Worm (Caenorhabditis elegans) whole organism, L2 larva: ENCODE measurements around the gene ugt-61.
A peak's percentile ranks its signal among the peaks of the same experiment; 100 is the strongest.

Source experiments
- C34F6.9 ChIP-seq: fragments of 150-350 bp; optimal IDR thresholded peaks from 2 replicates; lab custom pipeline; 2014; ENCODE audit warnings: missing biosample characterization, missing genetic modification characterization
- F13H6.1 ChIP-seq: sonication (generic microtip); optimal IDR thresholded peaks from 2 replicates; lab custom pipeline; 2016; ENCODE audit warnings: missing genetic modification characterization, missing compliant biosample characterization
- R02D3.7 ChIP-seq: fragments of 150-350 bp; optimal IDR thresholded peaks from 2 replicates; lab custom pipeline; 2014; ENCODE audit warnings: missing biosample characterization, missing genetic modification characterization
- Y55F3AM.14 ChIP-seq: fragments of 200-800 bp; sonication (Bioruptor generic); optimal IDR thresholded peaks from 2 replicates; lab custom pipeline; 2018; ENCODE audit warnings: mild to moderate bottlenecking, missing genetic modification characterization, missing compliant biosample characterization
- ZK546.5 ChIP-seq: sonication (generic microtip); optimal IDR thresholded peaks from 2 replicates; lab custom pipeline; 2017; ENCODE audit warnings: missing biosample characterization, missing genetic modification characterization
- alr-1 ChIP-seq: fragments of 150-350 bp; optimal IDR thresholded peaks from 2 replicates; lab custom pipeline; 2014; ENCODE audit warnings: missing biosample characterization, missing genetic modification characterization
- aly-2 ChIP-seq: fragments of 150-350 bp; optimal IDR thresholded peaks from 2 replicates; lab custom pipeline; 2014; ENCODE audit warnings: missing biosample characterization, missing genetic modification characterization
- ama-1 ChIP-seq: fragments of 150-350 bp; optimal IDR thresholded peaks from 2 replicates; lab custom pipeline; 2018; ENCODE audit warnings: inconsistent platforms
- blmp-1 ChIP-seq: sonication (generic microtip); optimal IDR thresholded peaks from 2 replicates; lab custom pipeline; 2017; ENCODE audit warnings: missing genetic modification characterization, mild to moderate bottlenecking, missing compliant biosample characterization, antibody characterized with exemption, moderate library complexity; ENCODE audit not compliant: insufficient read depth
- ceh-82 ChIP-seq: fragments of 150-350 bp; optimal IDR thresholded peaks from 2 replicates; lab custom pipeline; 2014; ENCODE audit warnings: missing biosample characterization, missing genetic modification characterization
- crh-2 ChIP-seq: sonication (generic microtip); optimal IDR thresholded peaks from 2 replicates; lab custom pipeline; 2017; ENCODE audit warnings: missing biosample characterization, missing genetic modification characterization
- dmd-4 ChIP-seq: sonication (generic microtip); optimal IDR thresholded peaks from 2 replicates; lab custom pipeline; 2017; ENCODE audit warnings: missing biosample characterization, missing genetic modification characterization
- egl-27 ChIP-seq: sonication (generic microtip); optimal IDR thresholded peaks from 3 replicates; lab custom pipeline; 2017; ENCODE audit warnings: missing biosample characterization, missing genetic modification reagents, missing genetic modification characterization
- elt-1 ChIP-seq: fragments of 150-350 bp; optimal IDR thresholded peaks from 2 replicates; lab custom pipeline; 2014; ENCODE audit warnings: missing biosample characterization, missing genetic modification characterization
- elt-3 ChIP-seq: sonication (generic microtip); optimal IDR thresholded peaks from 2 replicates; lab custom pipeline; 2017; ENCODE audit warnings: missing biosample characterization, missing genetic modification characterization
- fos-1 ChIP-seq: fragments of 150-350 bp; optimal IDR thresholded peaks from 2 replicates; lab custom pipeline; 2014; ENCODE audit warnings: missing biosample characterization, missing genetic modification characterization
- gmeb-1 ChIP-seq: fragments of 150-350 bp; optimal IDR thresholded peaks from 2 replicates; lab custom pipeline; 2014; ENCODE audit warnings: missing biosample characterization, missing genetic modification characterization
- lin-11 ChIP-seq: fragments of 150-350 bp; sonication (generic microtip); optimal IDR thresholded peaks from 2 replicates; lab custom pipeline; 2014; ENCODE audit warnings: missing biosample characterization, missing genetic modification characterization, inconsistent platforms, mixed read lengths
- lin-13 ChIP-seq: fragments of 150-350 bp; optimal IDR thresholded peaks from 2 replicates; lab custom pipeline; 2014; ENCODE audit warnings: missing biosample characterization, missing genetic modification reagents, missing genetic modification characterization
- lin-39 ChIP-seq: fragments of 150-350 bp; optimal IDR thresholded peaks from 2 replicates; lab custom pipeline; 2014; ENCODE audit warnings: missing biosample characterization, missing genetic modification reagents, missing genetic modification characterization
- lsy-2 ChIP-seq, 2 experiments: fragments of 150-350 bp in 1 of 2; sonication (generic microtip) in 1 of 2; optimal IDR thresholded peaks; 2 replicates each; lab custom pipeline; 2014 to 2017; ENCODE audit warnings: missing biosample characterization in 2 of 2, missing genetic modification characterization in 2 of 2
- mab-5 ChIP-seq: fragments of 150-350 bp; optimal IDR thresholded peaks from 2 replicates; lab custom pipeline; 2014; ENCODE audit warnings: missing biosample characterization, missing genetic modification characterization
- mbf-1 ChIP-seq: sonication (generic microtip); optimal IDR thresholded peaks from 2 replicates; lab custom pipeline; 2017; ENCODE audit warnings: missing biosample characterization, missing genetic modification characterization
- mdl-1 ChIP-seq, 2 experiments: fragments of 150-350 bp in 1 of 2; sonication (generic microtip) in 1 of 2; optimal IDR thresholded peaks; 2 replicates each; lab custom pipeline; 2017; ENCODE audit warnings: missing biosample characterization in 2 of 2, missing genetic modification characterization in 2 of 2
- nhr-10 ChIP-seq: sonication (generic microtip); optimal IDR thresholded peaks from 2 replicates; lab custom pipeline; 2017; ENCODE audit warnings: missing biosample characterization, missing genetic modification characterization
- nhr-11 ChIP-seq: fragments of 150-350 bp; optimal IDR thresholded peaks from 2 replicates; lab custom pipeline; 2014; ENCODE audit warnings: missing biosample characterization, missing genetic modification characterization
- nhr-12 ChIP-seq: fragments of 150-350 bp; optimal IDR thresholded peaks from 2 replicates; lab custom pipeline; 2014; ENCODE audit warnings: missing biosample characterization, missing genetic modification characterization
- nhr-129 ChIP-seq: fragments of 150-350 bp; optimal IDR thresholded peaks from 2 replicates; lab custom pipeline; 2014; ENCODE audit warnings: missing biosample characterization, missing genetic modification characterization
- nhr-21 ChIP-seq: fragments of 150-350 bp; optimal IDR thresholded peaks from 2 replicates; lab custom pipeline; 2014; ENCODE audit warnings: missing biosample characterization, missing genetic modification characterization
- nhr-23 ChIP-seq: fragments of 150-350 bp; optimal IDR thresholded peaks from 2 replicates; lab custom pipeline; 2014; ENCODE audit warnings: missing biosample characterization, missing genetic modification reagents, missing genetic modification characterization
- nhr-237 ChIP-seq: fragments of 150-350 bp; optimal IDR thresholded peaks from 2 replicates; lab custom pipeline; 2014; ENCODE audit warnings: missing biosample characterization, missing genetic modification characterization
- nhr-25 ChIP-seq: fragments of 150-350 bp; sonication (generic microtip); optimal IDR thresholded peaks from 3 replicates; lab custom pipeline; 2014; ENCODE audit warnings: missing biosample characterization, missing genetic modification characterization
- nhr-6 ChIP-seq: fragments of 150-350 bp; optimal IDR thresholded peaks from 2 replicates; lab custom pipeline; 2014; ENCODE audit warnings: missing biosample characterization, missing genetic modification characterization
- nhr-77 ChIP-seq: fragments of 150-350 bp; optimal IDR thresholded peaks from 2 replicates; lab custom pipeline; 2014; ENCODE audit warnings: missing biosample characterization, missing genetic modification characterization
- peb-1 ChIP-seq: fragments of 150-350 bp; optimal IDR thresholded peaks from 2 replicates; lab custom pipeline; 2014; ENCODE audit warnings: missing biosample characterization, missing genetic modification characterization
- sem-4 ChIP-seq: fragments of 150-350 bp; optimal IDR thresholded peaks from 2 replicates; lab custom pipeline; 2014; ENCODE audit warnings: missing biosample characterization, missing genetic modification reagents, missing genetic modification characterization
- skn-1 ChIP-seq: sonication (generic microtip); optimal IDR thresholded peaks from 2 replicates; lab custom pipeline; 2017; ENCODE audit warnings: missing biosample characterization, missing genetic modification characterization
- sma-9 ChIP-seq, 2 experiments: fragments of 150-350 bp in 1 of 2; sonication (generic microtip) in 1 of 2; optimal IDR thresholded peaks; 2 replicates each; lab custom pipeline; 2014 to 2016; ENCODE audit warnings: missing genetic modification characterization in 2 of 2, mild to moderate bottlenecking in 1 of 2, missing biosample characterization in 1 of 2, missing compliant biosample characterization in 1 of 2, missing genetic modification reagents in 1 of 2, moderate library complexity in 1 of 2
- snpc-4 ChIP-seq: fragments of 150-350 bp; optimal IDR thresholded peaks from 2 replicates; lab custom pipeline; 2014; ENCODE audit warnings: missing biosample characterization, missing genetic modification characterization
- unc-39 ChIP-seq: fragments of 150-350 bp; optimal IDR thresholded peaks from 2 replicates; lab custom pipeline; 2014; ENCODE audit warnings: missing biosample characterization, missing genetic modification characterization
- unc-55 ChIP-seq: fragments of 150-350 bp; sonication (generic microtip); optimal IDR thresholded peaks from 3 replicates; lab custom pipeline; 2014; ENCODE audit warnings: missing biosample characterization, missing genetic modification reagents, missing genetic modification characterization
- unc-62 ChIP-seq: fragments of 150-350 bp; optimal IDR thresholded peaks from 2 replicates; lab custom pipeline; 2014; ENCODE audit warnings: missing biosample characterization, missing genetic modification reagents, missing genetic modification characterization
- zag-1 ChIP-seq: fragments of 150-350 bp; optimal IDR thresholded peaks from 2 replicates; lab custom pipeline; 2014; ENCODE audit warnings: missing biosample characterization, missing genetic modification characterization
- ztf-1 ChIP-seq: fragments of 200-800 bp; sonication (Bioruptor generic); conservative IDR thresholded peaks from 2 replicates; pipeline ENCODE4 v1.3.6; 2022; ENCODE audit warnings: missing genetic modification characterization, missing compliant biosample characterization
- ztf-11 ChIP-seq: sonication (generic microtip); optimal IDR thresholded peaks from 2 replicates; lab custom pipeline; 2017; ENCODE audit warnings: missing biosample characterization, missing genetic modification characterization
- ztf-4 ChIP-seq: fragments of 150-350 bp; optimal IDR thresholded peaks from 2 replicates; lab custom pipeline; 2014; ENCODE audit warnings: missing biosample characterization, missing genetic modification characterization

ugt-61 gene

DNA sequence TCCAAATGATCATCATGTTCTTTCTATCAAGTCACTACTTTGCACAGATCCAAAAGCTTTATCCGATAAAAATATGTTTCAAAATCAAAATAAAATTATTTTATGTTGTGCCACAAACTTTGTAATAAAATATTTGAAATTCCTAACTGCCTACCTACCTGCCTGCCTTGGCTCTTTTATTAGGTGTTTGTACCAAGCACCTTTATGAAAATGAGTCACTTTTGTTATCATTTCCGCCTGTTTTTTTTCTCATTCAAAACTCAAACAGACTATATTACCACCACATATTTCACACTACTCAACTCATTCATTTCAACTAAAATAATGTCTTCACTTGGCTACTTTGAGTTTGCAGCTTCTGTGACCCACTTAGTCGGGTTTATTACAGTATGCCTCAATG, 17.8 kb upstream of the ugt-61 start, which contains the start of gene F39G3.4:
TSS of gene F39G3.4 (plus strand) at position 301 of the 400 bp plus-strand sequence.
- TF ChIP-seq nhr-77 (tag; lab: Kevin White, UChicago) (no peak), nhr-11 (tag; lab: Kevin White, UChicago) (no peak)

DNA sequence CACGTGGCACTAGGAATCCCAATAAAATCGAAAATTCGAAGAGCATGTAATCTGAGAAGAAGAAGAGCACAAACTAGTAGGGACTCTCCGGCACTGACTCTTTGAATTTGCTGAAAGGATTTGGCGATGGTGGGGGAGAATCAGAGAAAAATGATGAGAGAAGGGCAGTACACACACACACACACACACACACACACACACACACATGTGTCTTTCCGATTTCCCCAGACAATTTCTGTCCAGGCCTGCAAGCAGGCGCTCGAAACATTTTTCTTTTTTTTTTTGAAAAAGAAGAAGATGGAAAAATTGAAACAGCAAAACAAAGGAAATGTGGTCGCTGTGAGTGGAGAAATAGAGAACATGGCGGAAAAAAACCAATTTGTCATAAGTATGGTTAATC, 12.1 kb upstream of the ugt-61 start, which contains the start of gene tig-2:
TSS of gene tig-2 (minus strand) at position 87 of the 400 bp plus-strand sequence.
- TF ChIP-seq crh-2 (tag; lab: Kevin White, UChicago) (peak; percentile 2), F13H6.1 (tag; lab: Kevin White, UChicago) (peak; percentile 58), lin-13 (peak; percentile 1), C34F6.9 (tag; lab: Kevin White, UChicago) (peak; percentile 29), nhr-129 (tag; lab: Kevin White, UChicago) (peak; percentile 54), lin-11 (tag; lab: Kevin White, UChicago) (no peak), nhr-23 (tag; lab: Kevin White, UChicago) (no peak), lsy-2 (tag; optimal IDR thresholded peaks at IDR 0.05; lab: Kevin White, UChicago) (peak in 1 of 2 experiments; percentile 20), unc-39 (tag; lab: Kevin White, UChicago) (no peak), Y55F3AM.14 (GFP tag; lab: Kevin White, UChicago) (peak; percentile 59), sma-9 (GFP tag; optimal IDR thresholded peaks at IDR 0.05; lab: Kevin White, UChicago) (no peak), sma-9 (tag; optimal IDR thresholded peaks at IDR 0.05; lab: Kevin White, UChicago) (no peak), ztf-4 (no peak)

DNA sequence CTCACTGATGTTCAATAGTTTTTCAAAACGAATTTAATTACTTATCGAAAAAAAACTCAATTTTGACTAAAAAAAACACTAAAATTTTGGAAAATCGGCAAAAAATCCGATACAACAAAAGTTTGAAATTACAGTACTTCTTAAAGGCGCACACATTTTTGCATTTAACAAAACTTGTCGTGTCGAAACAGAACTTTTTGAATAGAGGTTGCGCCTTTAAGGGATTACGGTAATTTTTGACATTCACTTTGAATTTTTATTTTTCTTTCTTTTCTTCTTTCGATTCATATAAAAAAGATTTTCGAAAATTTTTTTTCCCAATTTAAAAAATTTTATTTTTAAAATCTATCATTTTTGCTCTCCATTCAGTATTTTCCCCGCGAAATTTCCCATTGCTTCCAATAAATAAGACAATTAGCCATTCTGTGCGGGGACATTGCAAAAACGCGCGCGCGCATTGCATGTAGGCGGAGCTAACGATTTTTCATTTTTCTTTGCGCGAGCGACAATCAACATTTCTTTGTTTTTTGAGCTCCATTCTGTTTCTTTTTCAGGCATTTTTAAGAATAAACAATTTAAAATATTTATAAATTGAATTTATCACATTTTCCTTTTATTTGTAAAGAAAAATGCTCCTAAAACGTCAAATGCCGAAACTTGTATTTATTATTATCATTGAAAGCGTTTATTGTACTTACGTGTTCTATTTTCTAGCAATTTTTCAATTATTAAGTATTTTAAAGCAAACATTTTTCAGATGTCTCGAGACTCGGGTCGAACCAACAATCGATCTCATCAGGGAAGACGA, 10.9 kb upstream of the ugt-61 start, which contains the start of gene F39G3.3:
TSS of gene F39G3.3 (plus strand) at position 758 of the 808 bp plus-strand sequence.
- TF ChIP-seq blmp-1 (tag; lab: Kevin White, UChicago) (no peak), unc-55 (GFP tag; lab: Kevin White, UChicago) (peak; percentile 73), elt-1 (no peak), sem-4 (peak; percentile 48), nhr-21 (tag; lab: Kevin White, UChicago) (peak; percentile 6), lin-11 (tag; lab: Kevin White, UChicago) (peak; percentile 47), R02D3.7 (no peak), nhr-77 (tag; lab: Kevin White, UChicago) (no peak), nhr-237 (tag; lab: Kevin White, UChicago) (no peak), mab-5 (tag; lab: Kevin White, UChicago) (peak; percentile 71), dmd-4 (tag; lab: Kevin White, UChicago) (no peak), snpc-4 (tag; lab: Kevin White, UChicago) (no peak), aly-2 (no peak), skn-1 (tag; lab: Kevin White, UChicago) (peak; percentile 12), unc-39 (tag; lab: Kevin White, UChicago) (no peak), nhr-11 (tag; lab: Kevin White, UChicago) (no peak), zag-1 (no peak), lin-13 (peak; percentile 59), unc-62 (GFP tag; lab: Kevin White, UChicago) (no peak), gmeb-1 (peak; percentile 69), Y55F3AM.14 (GFP tag; lab: Kevin White, UChicago) (no peak), lin-39 (tag; lab: Kevin White, UChicago) (no peak), nhr-23 (tag; lab: Kevin White, UChicago) (no peak), ztf-11 (tag; lab: Kevin White, UChicago) (no peak), nhr-12 (tag; lab: Kevin White, UChicago) (no peak), sma-9 (GFP tag; optimal IDR thresholded peaks at IDR 0.05; lab: Kevin White, UChicago) (peak; percentile 51), sma-9 (tag; optimal IDR thresholded peaks at IDR 0.05; lab: Kevin White, UChicago) (no peak), elt-3 (no peak), mbf-1 (tag; lab: Kevin White, UChicago) (no peak), nhr-25 (peak; percentile 54), nhr-6 (no peak), nhr-129 (tag; lab: Kevin White, UChicago) (peak; percentile 38), ztf-1 (no peak), nhr-10 (tag; lab: Kevin White, UChicago) (no peak), egl-27 (tag; lab: Kevin White, UChicago) (no peak), ZK546.5 (no peak), peb-1 (tag; lab: Kevin White, UChicago) (no peak), lsy-2 (tag; optimal IDR thresholded peaks at IDR 0.05; lab: Kevin White, UChicago) (peak in 1 of 2 experiments; percentile 67), ama-1 (peak; percentile 3), mdl-1 (tag; optimal IDR thresholded peaks at IDR 0.05; lab: Kevin White, UChicago) (no peak), fos-1 (tag; lab: Kevin White, UChicago) (peak; percentile 30), crh-2 (tag; lab: Kevin White, UChicago) (peak; percentile 42), ceh-82 (no peak), alr-1 (tag; lab: Kevin White, UChicago) (no peak), ztf-4 (no peak)
